Worm (Caenorhabditis elegans): ENCODE results near the gene srh-299.

DNA sequence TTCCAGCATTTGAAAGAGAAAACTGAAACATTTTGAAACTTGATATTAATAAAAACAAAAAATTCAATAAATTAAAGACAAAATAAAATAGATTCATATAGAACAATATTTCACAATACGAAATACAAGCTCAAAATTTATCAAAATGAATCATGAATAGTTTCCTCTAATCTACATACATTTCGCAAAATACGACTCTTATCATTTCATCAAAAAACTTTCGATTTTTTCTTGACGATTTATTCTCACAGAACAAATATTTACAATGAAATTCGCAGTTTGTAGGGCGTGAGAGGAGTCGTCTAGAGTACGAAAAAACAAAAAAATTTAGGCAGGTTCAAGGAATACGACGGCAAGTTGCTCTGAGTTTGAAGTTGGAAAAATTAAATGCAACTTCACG, 27.0 kb downstream of the srh-299 start:
- TF ChIP-seq dao-5 (tag; optimal IDR thresholded peaks at IDR 0.05) (no peak), him-1 (tag; optimal IDR thresholded peaks at IDR 0.05) (no peak), W03F9.2 (tag; optimal IDR thresholded peaks at IDR 0.05) (no peak)
